Fruit fly (Drosophila melanogaster) whole organism, prepupa: ENCODE measurements around the gene Hsp67Ba.

Source experiments
- CG10631 ChIP-seq: fragments of 200-800 bp; sonication (Bioruptor generic); optimal IDR thresholded peaks from 2 replicates; lab custom pipeline; 2016; ENCODE audit warnings: missing biosample characterization, missing genetic modification characterization
- CG11294 ChIP-seq: fragments of 200-800 bp; sonication (Bioruptor generic); IDR thresholded peaks from 2 replicates; pipeline ENCODE4 v1.3.6; 2022; ENCODE audit warnings: missing biosample characterization, missing genetic modification characterization
- CG11762 ChIP-seq: fragments of 200-800 bp; sonication (Bioruptor generic); optimal IDR thresholded peaks from 3 replicates; lab custom pipeline; 2016; ENCODE audit warnings: missing biosample characterization, missing genetic modification characterization; ENCODE audit not compliant: insufficient read depth
- CG11902 ChIP-seq: fragments of 200-800 bp; sonication (Bioruptor generic); optimal IDR thresholded peaks from 3 replicates; lab custom pipeline; 2016; ENCODE audit warnings: missing biosample characterization, missing genetic modification characterization
- CG1621 ChIP-seq: fragments of 200-800 bp; sonication (Bioruptor generic); optimal IDR thresholded peaks from 3 replicates; lab custom pipeline; 2018; ENCODE audit warnings: missing biosample characterization, mild to moderate bottlenecking, missing genetic modification characterization
- CG16779 ChIP-seq: fragments of 200-800 bp; sonication (Bioruptor generic); optimal IDR thresholded peaks from 3 replicates; lab custom pipeline; 2017; ENCODE audit warnings: missing biosample characterization, mild to moderate bottlenecking, missing genetic modification characterization
- CG3032 ChIP-seq: fragments of 200-800 bp; optimal IDR thresholded peaks from 2 replicates; lab custom pipeline; 2019; ENCODE audit warnings: missing biosample characterization, mild to moderate bottlenecking, missing genetic modification characterization, moderate library complexity
- CG32006 ChIP-seq: fragments of 200-800 bp; sonication (Bioruptor generic); optimal IDR thresholded peaks from 3 replicates; lab custom pipeline; 2017; ENCODE audit warnings: missing biosample characterization, mild to moderate bottlenecking, missing genetic modification characterization
- CG6163 ChIP-seq: fragments of 200-800 bp; sonication (Bioruptor generic); IDR thresholded peaks from 3 replicates; pipeline ENCODE4 v1.3.6; 2022; ENCODE audit warnings: missing biosample characterization, missing genetic modification characterization
- CG6276 ChIP-seq: fragments of 200-800 bp; sonication (Bioruptor generic); optimal IDR thresholded peaks from 2 replicates; lab custom pipeline; 2017; ENCODE audit warnings: missing biosample characterization, mild to moderate bottlenecking, missing genetic modification characterization
- CG6792 ChIP-seq: fragments of 200-800 bp; sonication (Bioruptor generic); optimal IDR thresholded peaks from 3 replicates; lab custom pipeline; 2016; ENCODE audit warnings: missing biosample characterization, missing genetic modification characterization
- CG6854 ChIP-seq: fragments of 200-800 bp; sonication (Bioruptor generic); optimal IDR thresholded peaks from 2 replicates; lab custom pipeline; 2017; ENCODE audit warnings: missing biosample characterization, mild to moderate bottlenecking, missing genetic modification characterization
- CG7368 ChIP-seq: fragments of 200-800 bp; sonication (Bioruptor generic); optimal IDR thresholded peaks from 3 replicates; lab custom pipeline; 2016; ENCODE audit warnings: missing biosample characterization, missing genetic modification characterization
- CG8119 ChIP-seq: fragments of 200-800 bp; sonication (Bioruptor generic); IDR thresholded peaks from 3 replicates; pipeline ENCODE4 v1.3.6; 2022; ENCODE audit warnings: missing biosample characterization, missing genetic modification characterization
- Eip78C ChIP-seq: fragments of 200-800 bp; sonication (Bioruptor generic); peaks from one replicate; lab custom pipeline; 2016; ENCODE audit warnings: missing biosample characterization, missing genetic modification characterization
- Ets21C ChIP-seq: fragments of 200-800 bp; sonication (Bioruptor generic); optimal IDR thresholded peaks from 3 replicates; lab custom pipeline; 2016; ENCODE audit warnings: missing biosample characterization, missing genetic modification characterization
- Gug ChIP-seq: fragments of 200-800 bp; sonication (Bioruptor generic); IDR thresholded peaks from 2 replicates; pipeline ENCODE4 v1.3.6; 2022; ENCODE audit warnings: missing biosample characterization, missing genetic modification characterization
- Hr38 ChIP-seq: sonication (Bioruptor generic); optimal IDR thresholded peaks from 2 replicates; lab custom pipeline; 2016; ENCODE audit warnings: missing biosample characterization, missing genetic modification characterization
- Hr4 ChIP-seq: fragments of 200-800 bp; sonication (Bioruptor generic); optimal IDR thresholded peaks from 3 replicates; lab custom pipeline; 2016; ENCODE audit warnings: missing biosample characterization, missing genetic modification characterization
- Met ChIP-seq: fragments of 200-800 bp; sonication (Bioruptor generic); optimal IDR thresholded peaks from 3 replicates; lab custom pipeline; 2016; ENCODE audit warnings: missing biosample characterization, missing genetic modification characterization
- OdsH ChIP-seq: fragments of 200-800 bp; sonication (Bioruptor generic); optimal IDR thresholded peaks from 3 replicates; lab custom pipeline; 2016; ENCODE audit warnings: missing biosample characterization, missing genetic modification characterization
- Sox14 ChIP-seq: fragments of 200-800 bp; sonication (Bioruptor generic); optimal IDR thresholded peaks from 3 replicates; lab custom pipeline; 2016; ENCODE audit warnings: missing biosample characterization, missing genetic modification characterization
- Sox15 ChIP-seq: fragments of 200-800 bp; sonication (Bioruptor generic); optimal IDR thresholded peaks from 3 replicates; lab custom pipeline; 2016; ENCODE audit warnings: missing biosample characterization, missing genetic modification characterization
- acj6 ChIP-seq: fragments of 200-800 bp; sonication (Bioruptor generic); optimal IDR thresholded peaks from 3 replicates; lab custom pipeline; 2016; ENCODE audit warnings: missing biosample characterization, missing genetic modification characterization
- cyc ChIP-seq: fragments of 200-800 bp; sonication (Bioruptor generic); optimal IDR thresholded peaks from 3 replicates; lab custom pipeline; 2016; ENCODE audit warnings: missing biosample characterization, missing genetic modification characterization
- dac ChIP-seq: fragments of 200-800 bp; sonication (Bioruptor generic); optimal IDR thresholded peaks from 2 replicates; lab custom pipeline; 2017; ENCODE audit warnings: missing biosample characterization, mild to moderate bottlenecking, missing genetic modification characterization
- eg ChIP-seq: fragments of 200-800 bp; sonication (Bioruptor generic); IDR thresholded peaks from 3 replicates; pipeline ENCODE4 v1.3.6; 2022; ENCODE audit warnings: missing biosample characterization, missing genetic modification characterization
- esn ChIP-seq: fragments of 200-800 bp; sonication (Bioruptor generic); optimal IDR thresholded peaks from 2 replicates; lab custom pipeline; 2016; ENCODE audit warnings: missing biosample characterization, mild to moderate bottlenecking, missing genetic modification characterization, moderate library complexity
- fd59A ChIP-seq: fragments of 200-800 bp; sonication (Bioruptor generic); optimal IDR thresholded peaks from 2 replicates; lab custom pipeline; 2017; ENCODE audit warnings: missing biosample characterization, mild to moderate bottlenecking, missing genetic modification characterization, missing genetic modification reagents
- fd85E ChIP-seq: fragments of 200-800 bp; sonication (Bioruptor generic); optimal IDR thresholded peaks from 3 replicates; lab custom pipeline; 2016; ENCODE audit warnings: missing biosample characterization, missing genetic modification characterization
- fkh ChIP-seq: fragments of 200-800 bp; sonication (Bioruptor generic); optimal IDR thresholded peaks from 3 replicates; lab custom pipeline; 2017; ENCODE audit warnings: missing biosample characterization, mild to moderate bottlenecking, missing genetic modification characterization, moderate library complexity
- lz ChIP-seq: fragments of 200-800 bp; sonication (Bioruptor generic); optimal IDR thresholded peaks from 3 replicates; lab custom pipeline; 2016; ENCODE audit warnings: missing biosample characterization, missing genetic modification characterization
- net ChIP-seq: fragments of 200-800 bp; sonication (Bioruptor generic); optimal IDR thresholded peaks from 3 replicates; lab custom pipeline; 2016; ENCODE audit warnings: missing biosample characterization, missing genetic modification characterization
- pdm3 ChIP-seq: fragments of 200-800 bp; sonication (Bioruptor generic); optimal IDR thresholded peaks from 3 replicates; lab custom pipeline; 2016; ENCODE audit warnings: missing biosample characterization, missing genetic modification characterization
- spab ChIP-seq: fragments of 200-800 bp; sonication (Bioruptor generic); optimal IDR thresholded peaks from 2 replicates; lab custom pipeline; 2017; ENCODE audit warnings: missing biosample characterization, mild to moderate bottlenecking, missing genetic modification characterization, missing genetic modification reagents
- ss ChIP-seq, 2 experiments: fragments of 200-800 bp; sonication (Bioruptor generic); optimal IDR thresholded peaks; 2 replicates in 1 of 2; 3 replicates in 1 of 2; lab custom pipeline; 2017 to 2018; ENCODE audit warnings: mild to moderate bottlenecking in 2 of 2, missing biosample characterization in 2 of 2, missing genetic modification characterization in 2 of 2, moderate library complexity in 1 of 2
- svp ChIP-seq: fragments of 200-800 bp; sonication (Bioruptor generic); peaks from one replicate; lab custom pipeline; 2016; ENCODE audit warnings: missing biosample characterization, missing genetic modification characterization
- vri ChIP-seq: fragments of 200-800 bp; sonication (Bioruptor generic); optimal IDR thresholded peaks from 3 replicates; lab custom pipeline; 2016; ENCODE audit warnings: missing biosample characterization, mild to moderate bottlenecking, missing genetic modification characterization

The Hsp67Ba gene

dm6 chr3L:9340232-9340631, 39.1 kb downstream of the Hsp67Ba start (continued):
- TF ChIP-seq lz (no peak), fd59A (no peak), CG10631 (no peak), Met (GFP tag; lab: Kevin White, UChicago) (no peak), CG3032 (tag; lab: Kevin White, UChicago) (no peak), net (GFP tag; lab: Kevin White, UChicago) (no peak), Hr38 (GFP tag; lab: Kevin White, UChicago) (no peak), CG1621 (no peak), CG11294 (GFP tag; lab: Robert Waterston, UW) (no peak), ss (GFP tag; optimal IDR thresholded peaks at IDR 0.05; lab: Kevin White, UChicago) (no peak), esn (GFP tag; lab: Kevin White, UChicago) (no peak), CG6163 (GFP tag; lab: Robert Waterston, UW) (peak; percentile 61; the same call in 2 of the 3 replicates), CG6792 (GFP tag; lab: Kevin White, UChicago) (no peak), spab (GFP tag; lab: Kevin White, UChicago) (no peak), eg (GFP tag; lab: Robert Waterston, UW) (peak; percentile 37; the same call in 1 of the 3 replicates), CG6854 (GFP tag; lab: Kevin White, UChicago) (peak; percentile 51)

- TF ChIP-seq Hr4 (GFP tag; lab: Kevin White, UChicago) (peak; percentile 23), CG7368 (GFP tag; lab: Kevin White, UChicago) (no peak), pdm3 (GFP tag; lab: Kevin White, UChicago) (peak; percentile 45), CG11902 (no peak), CG11762 (GFP tag; lab: Kevin White, UChicago) (peak; percentile 34), OdsH (GFP tag; lab: Kevin White, UChicago) (peak; percentile 19), Eip78C (GFP tag; lab: Kevin White, UChicago) (peak; percentile 80), CG32006 (GFP tag; lab: Kevin White, UChicago) (peak; percentile 18), cyc (GFP tag; lab: Kevin White, UChicago) (no peak), CG6854 (GFP tag; lab: Kevin White, UChicago) (no peak), fd85E (GFP tag; lab: Kevin White, UChicago) (no peak), CG6276 (GFP tag; lab: Kevin White, UChicago) (peak; percentile 7), net (GFP tag; lab: Kevin White, UChicago) (peak; percentile 11), svp (GFP tag; lab: Kevin White, UChicago) (peak; percentile 69), acj6 (GFP tag; lab: Kevin White, UChicago) (peak; percentile 20), Ets21C (GFP tag; lab: Kevin White, UChicago) (no peak), Gug (GFP tag; lab: Robert Waterston, UW) (peak; percentile 12; the same call in 1 of the 2 replicates), Sox14 (GFP tag; lab: Kevin White, UChicago) (peak; percentile 3), CG8119 (peak; percentile 21; the same call in 1 of the 3 replicates), Met (GFP tag; lab: Kevin White, UChicago) (no peak), dac (GFP tag; lab: Kevin White, UChicago) (no peak), Sox15 (GFP tag; lab: Kevin White, UChicago) (peak; percentile 7)
Measured at dm6 chr3L:9339021-9339420, 40.3 kb downstream of the Hsp67Ba start.

- TF ChIP-seq Eip78C (GFP tag; lab: Kevin White, UChicago) (peak; percentile 32), CG11902 (no peak), fd59A (no peak), fkh (GFP tag; lab: Kevin White, UChicago) (no peak), vri (GFP tag; lab: Kevin White, UChicago) (no peak), CG16779 (tag; lab: Kevin White, UChicago) (no peak), esn (GFP tag; lab: Kevin White, UChicago) (no peak)
Measured at dm6 chr3L:9338510-9338909, 40.8 kb downstream of the Hsp67Ba start, which contains the start of gene PGRP-LC. TSS of gene PGRP-LC (plus strand) at chr3L:9338810.
